Fruit fly (Drosophila melanogaster): ENCODE measurements around the gene Diap1.
A peak's percentile ranks its signal among the peaks of the same experiment; 100 is the strongest.

The Diap1 gene

dm6 chr3L:16026065-16026789, 24.6 kb downstream of the Diap1 start (continued):
- TF ChIP-seq hbn (GFP tag; IDR thresholded peaks at IDR 0.05; ENCODE audit: partially characterized antibody) (no peak), hth (optimal IDR thresholded peaks at IDR 0.05) (no peak), CG7839 (tag; optimal IDR thresholded peaks at IDR 0.05) (peak; percentile 20), CG12942 (GFP tag; optimal IDR thresholded peaks at IDR 0.05) (peak; percentile 50), HLH54F (GFP tag; optimal IDR thresholded peaks at IDR 0.05) (peak; percentile 4), CG2875 (GFP tag; optimal IDR thresholded peaks at IDR 0.05) (peak; percentile 87), CG14441 (GFP tag; IDR thresholded peaks at IDR 0.05) (peak; percentile 6; the same call in 1 of the 2 replicates), slbo (GFP tag; IDR thresholded peaks at IDR 0.05) (0 out of 2 replicates have a peak, but pooled peaks have one; percentile 33), CG30431 (GFP tag; optimal IDR thresholded peaks at IDR 0.05) (no peak), Chrac-16 (GFP tag; optimal IDR thresholded peaks at IDR 0.05) (no peak), gsb-n (tag; optimal IDR thresholded peaks at IDR 0.05) (peak; percentile 55), toy (GFP tag; IDR thresholded peaks at IDR 0.05) (no peak), maf-S (GFP tag; optimal IDR thresholded peaks at IDR 0.05) (peak; percentile 26), salm (tag; optimal IDR thresholded peaks at IDR 0.05) (peak; percentile 55), Usf (GFP tag; optimal IDR thresholded peaks at IDR 0.05) (no peak), Nf-YC (tag; optimal IDR thresholded peaks at IDR 0.05) (no peak), pros (GFP tag; optimal IDR thresholded peaks at IDR 0.05) (peak; percentile 56), CG9215 (GFP tag; IDR thresholded peaks at IDR 0.05) (no peak), Fer2 (tag; optimal IDR thresholded peaks at IDR 0.05) (peak; percentile 19), sc (optimal IDR thresholded peaks at IDR 0.05) (no peak), sc (GFP tag; optimal IDR thresholded peaks at IDR 0.05) (peak; percentile 77), ase (GFP tag; IDR thresholded peaks at IDR 0.05) (no peak), CG16813 (GFP tag; IDR thresholded peaks at IDR 0.05; ENCODE audit: partially characterized antibody) (no peak), Hmx (GFP tag; optimal IDR thresholded peaks at IDR 0.05) (no peak), kni (GFP tag; optimal IDR thresholded peaks at IDR 0.05) (peak; percentile 94), pzg (GFP tag; optimal IDR thresholded peaks at IDR 0.05) (no peak), CG2199 (GFP tag; IDR thresholded peaks at IDR 0.05) (peak; percentile 66; the same call in 1 of the 3 replicates), Spps (tag; optimal IDR thresholded peaks at IDR 0.05) (peak; percentile 72), CG11723 (GFP tag; optimal IDR thresholded peaks at IDR 0.05) (peak; percentile 78), wor (GFP tag; IDR thresholded peaks at IDR 0.05) (no peak), ash1 (GFP tag; optimal IDR thresholded peaks at IDR 0.05) (no peak), en (GFP tag; optimal IDR thresholded peaks at IDR 0.05) (peak; percentile 37), CG6175 (GFP tag; IDR thresholded peaks at IDR 0.05) (peak; percentile 89), cas (GFP tag; IDR thresholded peaks at IDR 0.05) (no peak), Dp (GFP tag; optimal IDR thresholded peaks at IDR 0.05) (peak; percentile 15), onecut (GFP tag; IDR thresholded peaks at IDR 0.05) (peak; percentile 68), Bgb (GFP tag; IDR thresholded peaks at IDR 0.05; ENCODE audit: partially characterized antibody) (no peak), MESR4 (GFP tag; optimal IDR thresholded peaks at IDR 0.05) (no peak), kay (GFP tag; optimal IDR thresholded peaks at IDR 0.05) (peak; percentile 30), CG2202 (tag; optimal IDR thresholded peaks at IDR 0.05) (peak; percentile 87), klu (GFP tag; IDR thresholded peaks at IDR 0.05) (0 out of 2 replicates have a peak, but pooled peaks have one; percentile 22), gcm (GFP tag; optimal IDR thresholded peaks at IDR 0.05) (peak; percentile 49), CG12299 (tag; optimal IDR thresholded peaks at IDR 0.05) (peak; percentile 63), Hr39 (optimal IDR thresholded peaks at IDR 0.05) (no peak), Hr78 (GFP tag; optimal IDR thresholded peaks at IDR 0.05) (no peak), bsh (GFP tag; optimal IDR thresholded peaks at IDR 0.05) (peak in 1 of 2 experiments; percentile 77), CG6689 (GFP tag; IDR thresholded peaks at IDR 0.05) (0 out of 2 replicates have a peak, but pooled peaks have one; percentile 14), danr (GFP tag; IDR thresholded peaks at IDR 0.05) (no peak), repo (GFP tag; optimal IDR thresholded peaks at IDR 0.05) (peak; percentile 56), mam (GFP tag; optimal IDR thresholded peaks at IDR 0.05) (no peak)
